Fruit fly (Drosophila melanogaster) whole organism, adult: Measurements from ENCODE around the gene Zn72D.

ENCODE experiments used
- CG12768 ChIP-seq: fragments of 200-800 bp; sonication (Bioruptor generic); optimal IDR thresholded peaks from 2 replicates; lab custom pipeline; 2017; ENCODE audit warnings: missing biosample characterization, missing genetic modification characterization, mild to moderate bottlenecking, moderate library complexity, missing genetic modification reagents
- CG7045 ChIP-seq: fragments of 200-800 bp; sonication (Bioruptor generic); optimal IDR thresholded peaks from 2 replicates; lab custom pipeline; 2017; ENCODE audit warnings: missing biosample characterization, mild to moderate bottlenecking, missing genetic modification characterization
- CG7101 ChIP-seq: fragments of 200-800 bp; sonication (Bioruptor generic); optimal IDR thresholded peaks from 2 replicates; lab custom pipeline; 2018; ENCODE audit warnings: missing biosample characterization, mild to moderate bottlenecking, missing genetic modification characterization, moderate library complexity
- Crg-1 ChIP-seq: fragments of 200-800 bp; sonication (Bioruptor generic); optimal IDR thresholded peaks from 2 replicates; lab custom pipeline; 2016; ENCODE audit warnings: missing biosample characterization, missing genetic modification characterization
- bab1 ChIP-seq: fragments of 200-800 bp; sonication (Bioruptor generic); optimal IDR thresholded peaks from 3 replicates; lab custom pipeline; 2019; ENCODE audit warnings: missing biosample characterization, mild to moderate bottlenecking, missing genetic modification characterization, moderate library complexity
- cic ChIP-seq: fragments of 200-800 bp; sonication (Bioruptor generic); optimal IDR thresholded peaks from 2 replicates; lab custom pipeline; 2017; ENCODE audit warnings: missing biosample characterization, mild to moderate bottlenecking, missing genetic modification characterization, moderate library complexity
- pad ChIP-seq: fragments of 200-800 bp; sonication (Bioruptor generic); optimal IDR thresholded peaks from 3 replicates; lab custom pipeline; 2017; ENCODE audit warnings: missing biosample characterization, missing genetic modification characterization, mild to moderate bottlenecking, moderate library complexity, missing genetic modification reagents

dm6 chr3L:16157251-16158190 is 45.1 kb upstream of the Zn72D start:
- TF ChIP-seq CG12768 (no peak), bab1 (no peak), pad (no peak), CG7101 (tag; lab: Kevin White, UChicago) (no peak), Crg-1 (GFP tag; lab: Kevin White, UChicago) (no peak), CG7045 (GFP tag; lab: Kevin White, UChicago) (no peak), cic (GFP tag; lab: Kevin White, UChicago) (no peak)
